Fruit fly (Drosophila melanogaster) whole organism, prepupa: ENCODE data around the gene Sema1a.

Source experiments
- CG10631 ChIP-seq: fragments of 200-800 bp; sonication (Bioruptor generic); optimal IDR thresholded peaks from 2 replicates; lab custom pipeline; 2016; ENCODE audit warnings: missing biosample characterization, missing genetic modification characterization
- CG10669 ChIP-seq: fragments of 200-800 bp; sonication (Bioruptor generic); optimal IDR thresholded peaks from 3 replicates; lab custom pipeline; 2018; ENCODE audit warnings: missing biosample characterization, mild to moderate bottlenecking, missing genetic modification characterization, moderate library complexity
- CG11294 ChIP-seq: fragments of 200-800 bp; sonication (Bioruptor generic); IDR thresholded peaks from 2 replicates; pipeline ENCODE4 v1.3.6; 2022; ENCODE audit warnings: missing biosample characterization, missing genetic modification characterization
- CG11762 ChIP-seq: fragments of 200-800 bp; sonication (Bioruptor generic); optimal IDR thresholded peaks from 3 replicates; lab custom pipeline; 2016; ENCODE audit warnings: missing biosample characterization, missing genetic modification characterization; ENCODE audit not compliant: insufficient read depth
- CG15336 ChIP-seq: fragments of 200-800 bp; sonication (Bioruptor generic); IDR thresholded peaks from 2 replicates; pipeline ENCODE4 v1.3.6; 2022; ENCODE audit warnings: missing biosample characterization, missing genetic modification characterization
- CG1621 ChIP-seq: fragments of 200-800 bp; sonication (Bioruptor generic); optimal IDR thresholded peaks from 3 replicates; lab custom pipeline; 2018; ENCODE audit warnings: missing biosample characterization, mild to moderate bottlenecking, missing genetic modification characterization
- CG16779 ChIP-seq: fragments of 200-800 bp; sonication (Bioruptor generic); optimal IDR thresholded peaks from 3 replicates; lab custom pipeline; 2017; ENCODE audit warnings: missing biosample characterization, mild to moderate bottlenecking, missing genetic modification characterization
- CG31627 ChIP-seq: fragments of 200-800 bp; sonication (Bioruptor generic); optimal IDR thresholded peaks from 3 replicates; lab custom pipeline; 2016; ENCODE audit warnings: missing biosample characterization, missing genetic modification characterization
- CG32006 ChIP-seq: fragments of 200-800 bp; sonication (Bioruptor generic); optimal IDR thresholded peaks from 3 replicates; lab custom pipeline; 2017; ENCODE audit warnings: missing biosample characterization, mild to moderate bottlenecking, missing genetic modification characterization
- CG34406 ChIP-seq: fragments of 200-800 bp; sonication (Bioruptor generic); optimal IDR thresholded peaks from 3 replicates; lab custom pipeline; 2016; ENCODE audit warnings: missing biosample characterization, missing genetic modification characterization
- CG3919 ChIP-seq: fragments of 200-800 bp; sonication (Bioruptor generic); optimal IDR thresholded peaks from 3 replicates; lab custom pipeline; 2016; ENCODE audit warnings: missing biosample characterization, missing genetic modification characterization
- CG6163 ChIP-seq: fragments of 200-800 bp; sonication (Bioruptor generic); IDR thresholded peaks from 3 replicates; pipeline ENCODE4 v1.3.6; 2022; ENCODE audit warnings: missing biosample characterization, missing genetic modification characterization
- CG6276 ChIP-seq: fragments of 200-800 bp; sonication (Bioruptor generic); optimal IDR thresholded peaks from 2 replicates; lab custom pipeline; 2017; ENCODE audit warnings: missing biosample characterization, mild to moderate bottlenecking, missing genetic modification characterization
- CG6792 ChIP-seq: fragments of 200-800 bp; sonication (Bioruptor generic); optimal IDR thresholded peaks from 3 replicates; lab custom pipeline; 2016; ENCODE audit warnings: missing biosample characterization, missing genetic modification characterization
- CG6808 ChIP-seq: fragments of 200-800 bp; sonication (Bioruptor generic); optimal IDR thresholded peaks from 3 replicates; lab custom pipeline; 2017; ENCODE audit warnings: missing biosample characterization, missing genetic modification characterization, mild to moderate bottlenecking, moderate library complexity, missing genetic modification reagents
- CG6854 ChIP-seq: fragments of 200-800 bp; sonication (Bioruptor generic); optimal IDR thresholded peaks from 2 replicates; lab custom pipeline; 2017; ENCODE audit warnings: missing biosample characterization, mild to moderate bottlenecking, missing genetic modification characterization
- CG7368 ChIP-seq: fragments of 200-800 bp; sonication (Bioruptor generic); optimal IDR thresholded peaks from 3 replicates; lab custom pipeline; 2016; ENCODE audit warnings: missing biosample characterization, missing genetic modification characterization
- CG8119 ChIP-seq: fragments of 200-800 bp; sonication (Bioruptor generic); IDR thresholded peaks from 3 replicates; pipeline ENCODE4 v1.3.6; 2022; ENCODE audit warnings: missing biosample characterization, missing genetic modification characterization
- CG8319 ChIP-seq: fragments of 200-800 bp; sonication (Bioruptor generic); optimal IDR thresholded peaks from 3 replicates; lab custom pipeline; 2016; ENCODE audit warnings: missing biosample characterization, missing genetic modification characterization
- CG9139 ChIP-seq: fragments of 200-800 bp; sonication (Bioruptor generic); optimal IDR thresholded peaks from 3 replicates; lab custom pipeline; 2017; ENCODE audit warnings: missing biosample characterization, mild to moderate bottlenecking, missing genetic modification characterization
- Eip78C ChIP-seq: fragments of 200-800 bp; sonication (Bioruptor generic); peaks from one replicate; lab custom pipeline; 2016; ENCODE audit warnings: missing biosample characterization, missing genetic modification characterization
- Ets21C ChIP-seq: fragments of 200-800 bp; sonication (Bioruptor generic); optimal IDR thresholded peaks from 3 replicates; lab custom pipeline; 2016; ENCODE audit warnings: missing biosample characterization, missing genetic modification characterization
- Ets96B ChIP-seq: fragments of 200-800 bp; optimal IDR thresholded peaks from 2 replicates; lab custom pipeline; 2019; ENCODE audit warnings: missing biosample characterization, mild to moderate bottlenecking, missing genetic modification characterization, moderate library complexity
- Gug ChIP-seq: fragments of 200-800 bp; sonication (Bioruptor generic); IDR thresholded peaks from 2 replicates; pipeline ENCODE4 v1.3.6; 2022; ENCODE audit warnings: missing biosample characterization, missing genetic modification characterization
- Hr38 ChIP-seq: sonication (Bioruptor generic); optimal IDR thresholded peaks from 2 replicates; lab custom pipeline; 2016; ENCODE audit warnings: missing biosample characterization, missing genetic modification characterization
- Hr39 ChIP-seq: fragments of 200-800 bp; sonication (Bioruptor generic); optimal IDR thresholded peaks from 2 replicates; lab custom pipeline; 2016; ENCODE audit warnings: missing biosample characterization, missing genetic modification characterization
- Hr4 ChIP-seq: fragments of 200-800 bp; sonication (Bioruptor generic); optimal IDR thresholded peaks from 3 replicates; lab custom pipeline; 2016; ENCODE audit warnings: missing biosample characterization, missing genetic modification characterization
- Met ChIP-seq: fragments of 200-800 bp; sonication (Bioruptor generic); optimal IDR thresholded peaks from 3 replicates; lab custom pipeline; 2016; ENCODE audit warnings: missing biosample characterization, missing genetic modification characterization
- OdsH ChIP-seq: fragments of 200-800 bp; sonication (Bioruptor generic); optimal IDR thresholded peaks from 3 replicates; lab custom pipeline; 2016; ENCODE audit warnings: missing biosample characterization, missing genetic modification characterization
- Smox ChIP-seq: fragments of 200-800 bp; sonication (Bioruptor generic); optimal IDR thresholded peaks from 3 replicates; lab custom pipeline; 2016; ENCODE audit warnings: missing biosample characterization, missing genetic modification characterization
- Sox102F ChIP-seq: fragments of 200-800 bp; sonication (Bioruptor generic); optimal IDR thresholded peaks from 2 replicates; lab custom pipeline; 2016; ENCODE audit warnings: missing biosample characterization, mild to moderate bottlenecking, missing genetic modification characterization
- Sox15 ChIP-seq: fragments of 200-800 bp; sonication (Bioruptor generic); optimal IDR thresholded peaks from 3 replicates; lab custom pipeline; 2016; ENCODE audit warnings: missing biosample characterization, missing genetic modification characterization
- achi ChIP-seq: fragments of 200-800 bp; sonication (Bioruptor generic); optimal IDR thresholded peaks from 3 replicates; lab custom pipeline; 2016; ENCODE audit warnings: missing biosample characterization, missing genetic modification characterization
- acj6 ChIP-seq: fragments of 200-800 bp; sonication (Bioruptor generic); optimal IDR thresholded peaks from 3 replicates; lab custom pipeline; 2016; ENCODE audit warnings: missing biosample characterization, missing genetic modification characterization
- dac ChIP-seq: fragments of 200-800 bp; sonication (Bioruptor generic); optimal IDR thresholded peaks from 2 replicates; lab custom pipeline; 2017; ENCODE audit warnings: missing biosample characterization, mild to moderate bottlenecking, missing genetic modification characterization
- dsx ChIP-seq: fragments of 200-800 bp; optimal IDR thresholded peaks from 3 replicates; lab custom pipeline; 2019; ENCODE audit warnings: missing biosample characterization, mild to moderate bottlenecking, missing genetic modification characterization, moderate library complexity; ENCODE audit not compliant: poor library complexity, severe bottlenecking
- esn ChIP-seq: fragments of 200-800 bp; sonication (Bioruptor generic); optimal IDR thresholded peaks from 2 replicates; lab custom pipeline; 2016; ENCODE audit warnings: missing biosample characterization, mild to moderate bottlenecking, missing genetic modification characterization, moderate library complexity
- fd59A ChIP-seq: fragments of 200-800 bp; sonication (Bioruptor generic); optimal IDR thresholded peaks from 2 replicates; lab custom pipeline; 2017; ENCODE audit warnings: missing biosample characterization, mild to moderate bottlenecking, missing genetic modification characterization, missing genetic modification reagents
- fd85E ChIP-seq: fragments of 200-800 bp; sonication (Bioruptor generic); optimal IDR thresholded peaks from 3 replicates; lab custom pipeline; 2016; ENCODE audit warnings: missing biosample characterization, missing genetic modification characterization
- fkh ChIP-seq: fragments of 200-800 bp; sonication (Bioruptor generic); optimal IDR thresholded peaks from 3 replicates; lab custom pipeline; 2017; ENCODE audit warnings: missing biosample characterization, mild to moderate bottlenecking, missing genetic modification characterization, moderate library complexity
- lz ChIP-seq: fragments of 200-800 bp; sonication (Bioruptor generic); optimal IDR thresholded peaks from 3 replicates; lab custom pipeline; 2016; ENCODE audit warnings: missing biosample characterization, missing genetic modification characterization
- net ChIP-seq: fragments of 200-800 bp; sonication (Bioruptor generic); optimal IDR thresholded peaks from 3 replicates; lab custom pipeline; 2016; ENCODE audit warnings: missing biosample characterization, missing genetic modification characterization
- pdm3 ChIP-seq: fragments of 200-800 bp; sonication (Bioruptor generic); optimal IDR thresholded peaks from 3 replicates; lab custom pipeline; 2016; ENCODE audit warnings: missing biosample characterization, missing genetic modification characterization
- ss ChIP-seq, 2 experiments: fragments of 200-800 bp; sonication (Bioruptor generic); optimal IDR thresholded peaks; 2 replicates in 1 of 2; 3 replicates in 1 of 2; lab custom pipeline; 2017 to 2018; ENCODE audit warnings: mild to moderate bottlenecking in 2 of 2, missing biosample characterization in 2 of 2, missing genetic modification characterization in 2 of 2, moderate library complexity in 1 of 2
- svp ChIP-seq: fragments of 200-800 bp; sonication (Bioruptor generic); peaks from one replicate; lab custom pipeline; 2016; ENCODE audit warnings: missing biosample characterization, missing genetic modification characterization
- topi ChIP-seq: fragments of 200-800 bp; sonication (Bioruptor generic); optimal IDR thresholded peaks from 3 replicates; lab custom pipeline; 2016; ENCODE audit warnings: missing biosample characterization, missing genetic modification characterization
- vri ChIP-seq: fragments of 200-800 bp; sonication (Bioruptor generic); optimal IDR thresholded peaks from 3 replicates; lab custom pipeline; 2016; ENCODE audit warnings: missing biosample characterization, mild to moderate bottlenecking, missing genetic modification characterization

Gene Sema1a

dm6 chr2L:8542234-8542572, 256 bp downstream of the Sema1a start:
- TF ChIP-seq dsx (GFP tag; lab: Kevin White, UChicago) (no peak), fd85E (GFP tag; lab: Kevin White, UChicago) (no peak), Hr4 (GFP tag; lab: Kevin White, UChicago) (no peak), Smox (GFP tag; lab: Kevin White, UChicago) (no peak), fkh (GFP tag; lab: Kevin White, UChicago) (no peak), Sox102F (no peak), Hr39 (GFP tag; lab: Kevin White, UChicago) (no peak), CG7368 (no peak), achi (GFP tag; lab: Kevin White, UChicago) (no peak), CG6276 (GFP tag; lab: Kevin White, UChicago) (no peak), CG3919 (GFP tag; lab: Kevin White, UChicago) (no peak), CG6163 (GFP tag; lab: Robert Waterston, UW) (no peak)
- TF ChIP-seq, all 60 proteins: peak for 0

- TF ChIP-seq Gug (no peak), CG6854 (no peak), CG6808 (GFP tag; lab: Kevin White, UChicago) (no peak), CG8319 (GFP tag; lab: Kevin White, UChicago) (no peak), CG32006 (GFP tag; lab: Kevin White, UChicago) (no peak)
Observed at dm6 chr2L:8542639-8543038, 692 bp downstream of the Sema1a start.

DNA sequence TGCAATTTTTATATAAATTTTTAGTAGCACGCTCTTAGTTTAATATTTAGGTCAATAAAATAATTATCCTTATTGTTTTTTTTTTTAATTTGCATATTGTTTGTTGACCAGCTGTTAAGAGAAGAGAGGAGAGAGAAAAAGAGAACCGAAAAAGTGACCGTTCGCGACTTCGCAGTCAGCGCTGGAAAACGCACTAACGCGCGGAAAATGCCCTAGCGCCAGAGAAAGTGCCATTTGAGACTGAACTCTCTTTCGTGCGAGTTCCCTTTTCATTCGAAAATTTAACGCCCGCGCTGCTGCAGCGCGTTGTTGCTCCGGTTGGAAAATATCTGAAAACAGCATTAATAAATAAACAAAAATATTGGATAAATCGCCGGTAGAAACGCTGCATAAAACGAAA, 1.2 kb downstream of the Sema1a start:
- TF ChIP-seq CG8319 (GFP tag; lab: Kevin White, UChicago) (no peak), dac (GFP tag; lab: Kevin White, UChicago) (no peak), topi (GFP tag; lab: Kevin White, UChicago) (no peak), Sox102F (peak; percentile 39), CG15336 (peak; percentile 46; the same call in 1 of the 2 replicates), CG6163 (GFP tag; lab: Robert Waterston, UW) (peak; percentile 43; the same call in 1 of the 3 replicates), OdsH (GFP tag; lab: Kevin White, UChicago) (no peak), ss (GFP tag; optimal IDR thresholded peaks at IDR 0.05; lab: Kevin White, UChicago) (peak in 1 of 2 experiments; percentile 10), CG16779 (no peak), CG7368 (no peak), net (GFP tag; lab: Kevin White, UChicago) (peak; percentile 23), CG11762 (no peak), fd59A (GFP tag; lab: Kevin White, UChicago) (no peak), CG10669 (no peak), Hr38 (GFP tag; lab: Kevin White, UChicago) (no peak), Met (GFP tag; lab: Kevin White, UChicago) (no peak), CG1621 (tag; lab: Kevin White, UChicago) (no peak), acj6 (GFP tag; lab: Kevin White, UChicago) (no peak), CG32006 (GFP tag; lab: Kevin White, UChicago) (no peak), CG6276 (GFP tag; lab: Kevin White, UChicago) (no peak), fd85E (GFP tag; lab: Kevin White, UChicago) (no peak), CG11294 (GFP tag; lab: Robert Waterston, UW) (no peak), CG31627 (GFP tag; lab: Kevin White, UChicago) (no peak), CG10631 (no peak), Sox15 (GFP tag; lab: Kevin White, UChicago) (no peak), Ets96B (tag; lab: Kevin White, UChicago) (no peak), Hr39 (GFP tag; lab: Kevin White, UChicago) (no peak), Ets21C (no peak), pdm3 (GFP tag; lab: Kevin White, UChicago) (no peak), CG9139 (GFP tag; lab: Kevin White, UChicago) (no peak), svp (GFP tag; lab: Kevin White, UChicago) (no peak), CG8119 (GFP tag; lab: Robert Waterston, UW) (peak; percentile 17; the same call in 1 of the 3 replicates), fkh (GFP tag; lab: Kevin White, UChicago) (peak; percentile 23), CG34406 (GFP tag; lab: Kevin White, UChicago) (no peak), vri (GFP tag; lab: Kevin White, UChicago) (no peak), CG6854 (peak; percentile 35), esn (GFP tag; lab: Kevin White, UChicago) (peak; percentile 13), lz (GFP tag; lab: Kevin White, UChicago) (no peak), CG6792 (GFP tag; lab: Kevin White, UChicago) (no peak), Gug (no peak), Eip78C (GFP tag; lab: Kevin White, UChicago) (peak; percentile 50), CG6808 (GFP tag; lab: Kevin White, UChicago) (peak; percentile 7), achi (GFP tag; lab: Kevin White, UChicago) (no peak)
